Worm (Caenorhabditis elegans): ENCODE results near the gene F46C8.3.
A peak's percentile ranks its signal among the peaks of the same experiment; 100 is the strongest.

F46C8.3 gene

ce11 chrX:7573629-7574028 lies 48.3 kb downstream of the F46C8.3 start:
- TF ChIP-seq pha-4 (tag; optimal IDR thresholded peaks at IDR 0.05) (peak; percentile 24), fos-1 (tag; optimal IDR thresholded peaks at IDR 0.05) (no peak), nhr-77 (tag; optimal IDR thresholded peaks at IDR 0.05) (no peak), fkh-2 (tag; optimal IDR thresholded peaks at IDR 0.05) (no peak), nhr-12 (tag; optimal IDR thresholded peaks at IDR 0.05) (no peak), zag-1 (tag; optimal IDR thresholded peaks at IDR 0.05) (no peak)

- TF ChIP-seq nhr-25 (tag; optimal IDR thresholded peaks at IDR 0.05) = peak; percentile 39
- peak; percentile 91 for TF ChIP-seq elt-2 (tag; optimal IDR thresholded peaks at IDR 0.05)
- peak; percentile 26 for TF ChIP-seq ceh-28 (tag; optimal IDR thresholded peaks at IDR 0.05)
- no peak for TF ChIP-seq daf-12 (tag; optimal IDR thresholded peaks at IDR 0.05)
- TF ChIP-seq zag-1 (tag; optimal IDR thresholded peaks at IDR 0.05) = no peak
- no peak for TF ChIP-seq R02D3.7 (tag; optimal IDR thresholded peaks at IDR 0.05)
- TF ChIP-seq elt-3 (tag; optimal IDR thresholded peaks at IDR 0.05) = peak in 1 of 3 experiments; percentile 59
- TF ChIP-seq ztf-4 (tag; optimal IDR thresholded peaks at IDR 0.05) = no peak
- no peak for TF ChIP-seq fkh-2 (tag; optimal IDR thresholded peaks at IDR 0.05)
- TF ChIP-seq jun-1 (tag; optimal IDR thresholded peaks at IDR 0.05) = peak; percentile 17
- TF ChIP-seq unc-62 (GFP tag; optimal IDR thresholded peaks at IDR 0.05) = no peak
- no peak for TF ChIP-seq ztf-11 (tag; optimal IDR thresholded peaks at IDR 0.05)
- TF ChIP-seq ZK546.5 (tag; optimal IDR thresholded peaks at IDR 0.05) = no peak
- peak; percentile 99 for TF ChIP-seq pqm-1 (tag; optimal IDR thresholded peaks at IDR 0.05)
- no peak for TF ChIP-seq nhr-11 (tag; optimal IDR thresholded peaks at IDR 0.05)
These were observed 50.6 kb downstream of the F46C8.3 start for ce11 chrX:7575939-7576338.

All from whole organism, L3 larva.